Worm (Caenorhabditis elegans): ENCODE data around the gene famp-1.

DNA sequence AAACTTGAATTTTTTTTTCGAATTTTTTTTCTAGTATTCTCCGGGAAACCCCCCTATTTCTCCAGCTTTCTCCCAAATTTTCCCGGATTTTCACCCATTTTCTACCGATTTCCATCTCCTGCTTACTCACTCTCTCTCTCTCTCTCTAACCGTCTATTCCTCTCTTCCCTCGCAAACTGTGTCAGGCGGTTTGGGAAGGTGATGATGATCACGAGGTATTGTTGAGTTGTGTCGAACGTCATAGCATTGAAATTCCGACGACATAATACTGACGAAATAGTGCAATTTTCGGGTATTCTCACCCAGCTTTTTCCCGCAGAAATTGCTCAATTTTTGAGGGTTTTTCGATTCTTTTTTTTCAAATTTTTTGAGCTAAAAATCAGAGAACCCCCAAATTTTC is 43.3 kb downstream of the famp-1 start:
- TF ChIP-seq egl-13 (tag; optimal IDR thresholded peaks at IDR 0.05), result no peak
- no peak for TF ChIP-seq ces-1 (GFP tag; optimal IDR thresholded peaks at IDR 0.05)
- TF ChIP-seq unc-62 (GFP tag; optimal IDR thresholded peaks at IDR 0.05), result no peak
- TF ChIP-seq nhr-85 (tag), result peak; percentile 83
- no peak for TF ChIP-seq lir-3 (tag; optimal IDR thresholded peaks at IDR 0.05; ENCODE audit: poor library complexity)
- peak; percentile 9 for TF ChIP-seq ztf-4 (tag; optimal IDR thresholded peaks at IDR 0.05)
- no peak for TF ChIP-seq nhr-76 (tag; optimal IDR thresholded peaks at IDR 0.05)
- TF ChIP-seq rnt-1 (tag; optimal IDR thresholded peaks at IDR 0.05), result peak; percentile 75
- TF ChIP-seq ceh-8 (GFP tag; optimal IDR thresholded peaks at IDR 0.05), result no peak
- no peak for TF ChIP-seq elt-2 (tag; optimal IDR thresholded peaks at IDR 0.05)
- TF ChIP-seq nhr-77 (tag; optimal IDR thresholded peaks at IDR 0.05), result no peak

Data from whole organism, L1 larva.